Worm (Caenorhabditis elegans): Measurements from ENCODE around the gene rcan-1.

Gene rcan-1

ce11 chrIII:5719832-5720194 lies 35.9 kb upstream of the rcan-1 start:
- TF ChIP-seq lsy-12 (tag; optimal IDR thresholded peaks at IDR 0.05) (no peak), lin-15B (tag; optimal IDR thresholded peaks at IDR 0.05) (peak; percentile 21)

ce11 chrIII:5719105-5719831 lies 35.4 kb upstream of the rcan-1 start:
- TF ChIP-seq ceh-28 (tag; optimal IDR thresholded peaks at IDR 0.05) (no peak), nhr-11 (tag; optimal IDR thresholded peaks at IDR 0.05) (no peak), aly-2 (tag; optimal IDR thresholded peaks at IDR 0.05) (no peak), elt-1 (tag; optimal IDR thresholded peaks at IDR 0.05) (peak; percentile 48), tbx-2 (tag; optimal IDR thresholded peaks at IDR 0.05) (no peak), ztf-11 (tag; optimal IDR thresholded peaks at IDR 0.05) (no peak), nhr-25 (tag; optimal IDR thresholded peaks at IDR 0.05) (peak; percentile 7), R02D3.7 (tag; optimal IDR thresholded peaks at IDR 0.05) (no peak), nhr-23 (tag; optimal IDR thresholded peaks at IDR 0.05) (no peak), jun-1 (tag; optimal IDR thresholded peaks at IDR 0.05) (no peak)

ce11 chrIII:5718385-5718784 lies 34.5 kb upstream of the rcan-1 start:
- no peak for TF ChIP-seq ztf-4 (tag; optimal IDR thresholded peaks at IDR 0.05)

- TF ChIP-seq elt-2 (tag; optimal IDR thresholded peaks at IDR 0.05) (peak; percentile 3), lsy-12 (tag; optimal IDR thresholded peaks at IDR 0.05) (peak; percentile 18), ama-1 (optimal IDR thresholded peaks at IDR 0.05) (peak; percentile 77), elt-1 (tag; optimal IDR thresholded peaks at IDR 0.05) (no peak)
These were observed 33.4 kb upstream of the rcan-1 start for ce11 chrIII:5717173-5717748.

- TF ChIP-seq nfya-1 (tag; optimal IDR thresholded peaks at IDR 0.05; ENCODE audit: insufficient read depth) = peak; percentile 90
- TF ChIP-seq jun-1 (tag; optimal IDR thresholded peaks at IDR 0.05) = peak; percentile 78
- TF ChIP-seq nhr-12 (tag; optimal IDR thresholded peaks at IDR 0.05) = no peak
- TF ChIP-seq elt-3 (tag; optimal IDR thresholded peaks at IDR 0.05) = peak in 1 of 3 experiments; percentile 26
- peak; percentile 78 for TF ChIP-seq pha-4 (tag; optimal IDR thresholded peaks at IDR 0.05)
- TF ChIP-seq nhr-25 (tag; optimal IDR thresholded peaks at IDR 0.05) = peak; percentile 75
- TF ChIP-seq nhr-11 (tag; optimal IDR thresholded peaks at IDR 0.05) = no peak
- peak; percentile 65 for TF ChIP-seq ceh-28 (tag; optimal IDR thresholded peaks at IDR 0.05)
- TF ChIP-seq skn-1 (tag; optimal IDR thresholded peaks at IDR 0.05) = peak; percentile 24
- TF ChIP-seq nhr-67 (tag; optimal IDR thresholded peaks at IDR 0.05) = no peak
- TF ChIP-seq lin-15B (tag; optimal IDR thresholded peaks at IDR 0.05) = peak; percentile 70
- no peak for TF ChIP-seq eor-1 (tag; optimal IDR thresholded peaks at IDR 0.05)
- no peak for TF ChIP-seq lsy-12 (tag; optimal IDR thresholded peaks at IDR 0.05)
- TF ChIP-seq R02D3.7 (tag; optimal IDR thresholded peaks at IDR 0.05) = peak; percentile 29
- TF ChIP-seq elt-2 (tag; optimal IDR thresholded peaks at IDR 0.05) = peak; percentile 63
- peak; percentile 34 for TF ChIP-seq unc-62 (GFP tag; optimal IDR thresholded peaks at IDR 0.05)
- TF ChIP-seq ztf-4 (tag; optimal IDR thresholded peaks at IDR 0.05) = no peak
- no peak for TF ChIP-seq daf-12 (tag; optimal IDR thresholded peaks at IDR 0.05)
- TF ChIP-seq snpc-4 (tag; optimal IDR thresholded peaks at IDR 0.05) = peak; percentile 89
- no peak for TF ChIP-seq nhr-76 (tag; optimal IDR thresholded peaks at IDR 0.05)
- peak; percentile 82 for TF ChIP-seq ama-1 (optimal IDR thresholded peaks at IDR 0.05)
- no peak for TF ChIP-seq ZK546.5 (tag; optimal IDR thresholded peaks at IDR 0.05)
- TF ChIP-seq nhr-23 (tag; optimal IDR thresholded peaks at IDR 0.05) = peak; percentile 63
- TF ChIP-seq mdl-1 (tag; optimal IDR thresholded peaks at IDR 0.05) = peak; percentile 32
- peak; percentile 88 for TF ChIP-seq lin-39 (tag; optimal IDR thresholded peaks at IDR 0.05)
- peak; percentile 88 for TF ChIP-seq hmg-11 (tag; optimal IDR thresholded peaks at IDR 0.05)
- TF ChIP-seq elt-1 (tag; optimal IDR thresholded peaks at IDR 0.05) = no peak
These were observed 31.6 kb upstream of the rcan-1 start for ce11 chrIII:5715467-5715866.

ce11 chrIII:5714984-5715454 lies 31.1 kb upstream of the rcan-1 start:
- TF ChIP-seq unc-62 (GFP tag; optimal IDR thresholded peaks at IDR 0.05) = no peak
- TF ChIP-seq snpc-4 (tag; optimal IDR thresholded peaks at IDR 0.05) = no peak
- TF ChIP-seq nhr-43 (tag; optimal IDR thresholded peaks at IDR 0.05; ENCODE audit: poor library complexity, severe bottlenecking) = peak; percentile 76
- TF ChIP-seq ztf-4 (tag; optimal IDR thresholded peaks at IDR 0.05) = peak; percentile 55
- TF ChIP-seq ztf-11 (tag; optimal IDR thresholded peaks at IDR 0.05) = no peak
- TF ChIP-seq hmg-11 (tag; optimal IDR thresholded peaks at IDR 0.05) = no peak
- TF ChIP-seq nhr-237 (tag; optimal IDR thresholded peaks at IDR 0.05) = no peak
- peak; percentile 59 for TF ChIP-seq ama-1 (optimal IDR thresholded peaks at IDR 0.05)

Data from whole organism, L3 larva.